Worm (Caenorhabditis elegans) whole organism, mixed stage, embryonic: ENCODE data around the gene chil-4.

ENCODE experiments used
- bed-3 ChIP-seq: fragments of 200-800 bp; sonication (Bioruptor generic); optimal IDR thresholded peaks from 3 replicates; lab custom pipeline; 2018; ENCODE audit warnings: mild to moderate bottlenecking, missing genetic modification characterization, moderate library complexity, missing compliant biosample characterization
- blmp-1 ChIP-seq: fragments of 150-350 bp; optimal IDR thresholded peaks from 2 replicates; lab custom pipeline; 2014; ENCODE audit warnings: missing biosample characterization, missing genetic modification characterization
- ceh-39 ChIP-seq: fragments of 150-350 bp; optimal IDR thresholded peaks from 2 replicates; lab custom pipeline; 2014; ENCODE audit warnings: missing biosample characterization, missing genetic modification characterization
- ceh-83 ChIP-seq: fragments of 200-800 bp; sonication (Bioruptor generic); optimal IDR thresholded peaks from 2 replicates; lab custom pipeline; 2018; ENCODE audit warnings: mild to moderate bottlenecking, missing genetic modification characterization, missing compliant biosample characterization
- cnd-1 ChIP-seq: fragments of 200-800 bp; sonication (Bioruptor generic); optimal IDR thresholded peaks from 2 replicates; lab custom pipeline; 2018; ENCODE audit warnings: mild to moderate bottlenecking, missing genetic modification characterization, missing compliant biosample characterization
- drap-1 ChIP-seq: fragments of 200-800 bp; sonication (Bioruptor generic); optimal IDR thresholded peaks from 3 replicates; lab custom pipeline; 2018; ENCODE audit warnings: mild to moderate bottlenecking, missing genetic modification characterization, missing compliant biosample characterization
- elt-3 ChIP-seq: fragments of 150-350 bp; optimal IDR thresholded peaks from 2 replicates; lab custom pipeline; 2014; ENCODE audit warnings: missing biosample characterization, missing genetic modification characterization
- lsy-2 ChIP-seq: fragments of 150-350 bp; optimal IDR thresholded peaks from 2 replicates; lab custom pipeline; 2014; ENCODE audit warnings: missing biosample characterization, missing genetic modification characterization
- mep-1 ChIP-seq: fragments of 150-350 bp; optimal IDR thresholded peaks from 2 replicates; lab custom pipeline; 2017; ENCODE audit warnings: missing biosample characterization, missing genetic modification reagents, missing genetic modification characterization, inconsistent platforms
- nhr-2 ChIP-seq: fragments of 150-350 bp; optimal IDR thresholded peaks from 2 replicates; lab custom pipeline; 2014; ENCODE audit warnings: missing biosample characterization, missing genetic modification characterization
- nhr-237 ChIP-seq: fragments of 150-350 bp; optimal IDR thresholded peaks from 2 replicates; lab custom pipeline; 2014; ENCODE audit warnings: missing biosample characterization, missing genetic modification characterization
- pha-4 ChIP-seq: fragments of 150-350 bp; optimal IDR thresholded peaks from 2 replicates; lab custom pipeline; 2018; ENCODE audit warnings: missing biosample characterization, missing genetic modification reagents, missing genetic modification characterization
- snpc-4 ChIP-seq: fragments of 150-350 bp; optimal IDR thresholded peaks from 2 replicates; lab custom pipeline; 2014; ENCODE audit warnings: missing biosample characterization, missing genetic modification characterization
- unc-39 ChIP-seq: fragments of 150-350 bp; optimal IDR thresholded peaks from 2 replicates; lab custom pipeline; 2014; ENCODE audit warnings: missing biosample characterization, missing genetic modification characterization
- unc-62 ChIP-seq: fragments of 150-350 bp; optimal IDR thresholded peaks from 2 replicates; lab custom pipeline; 2014; ENCODE audit warnings: missing biosample characterization, missing genetic modification reagents, missing genetic modification characterization
- zip-8 ChIP-seq: fragments of 150-350 bp; optimal IDR thresholded peaks from 2 replicates; lab custom pipeline; 2014; ENCODE audit warnings: missing biosample characterization, missing genetic modification characterization
- ztf-11 ChIP-seq: fragments of 150-350 bp; optimal IDR thresholded peaks from 2 replicates; lab custom pipeline; 2014; ENCODE audit warnings: missing biosample characterization, missing genetic modification characterization

chil-4 gene

DNA sequence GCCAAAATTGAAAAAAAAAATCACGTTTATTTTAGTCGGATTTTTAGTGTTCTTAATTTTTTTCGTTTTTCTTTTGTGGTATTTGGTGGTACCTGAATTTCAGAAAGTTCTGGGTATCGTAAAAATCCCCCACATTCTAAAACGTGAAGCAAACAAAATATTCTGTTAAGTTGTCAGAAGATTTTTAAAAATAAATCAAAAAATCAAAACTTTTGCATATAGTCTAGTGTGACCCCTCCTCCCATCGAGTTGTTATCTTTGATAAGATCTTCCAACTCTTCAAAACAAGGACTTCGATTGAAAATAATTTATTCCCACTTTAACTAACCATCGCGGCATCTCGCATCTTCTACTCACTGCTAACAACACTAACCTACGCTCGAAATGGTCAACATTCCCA, 26.4 kb downstream of the chil-4 start, which contains the start of gene ZK938.1:
ZK938.1 (plus strand) TSS at position 301 of the 400 bp plus-strand sequence.
- TF ChIP-seq nhr-2 (tag; lab: Kevin White, UChicago) (no peak), unc-62 (no peak), bed-3 (GFP tag; lab: Kevin White, UChicago) (no peak), cnd-1 (tag; lab: Kevin White, UChicago) (no peak), unc-39 (tag; lab: Kevin White, UChicago) (no peak), snpc-4 (tag; lab: Kevin White, UChicago) (no peak)

- TF ChIP-seq drap-1 (GFP tag; lab: Kevin White, UChicago) (no peak), nhr-2 (tag; lab: Kevin White, UChicago) (peak; percentile 77), zip-8 (tag; lab: Kevin White, UChicago) (peak; percentile 74)
- TF ChIP-seq, all 35 proteins: peak for 2
These were observed 27.0 kb downstream of the chil-4 start for ce11 chrII:9828502-9828901.

DNA sequence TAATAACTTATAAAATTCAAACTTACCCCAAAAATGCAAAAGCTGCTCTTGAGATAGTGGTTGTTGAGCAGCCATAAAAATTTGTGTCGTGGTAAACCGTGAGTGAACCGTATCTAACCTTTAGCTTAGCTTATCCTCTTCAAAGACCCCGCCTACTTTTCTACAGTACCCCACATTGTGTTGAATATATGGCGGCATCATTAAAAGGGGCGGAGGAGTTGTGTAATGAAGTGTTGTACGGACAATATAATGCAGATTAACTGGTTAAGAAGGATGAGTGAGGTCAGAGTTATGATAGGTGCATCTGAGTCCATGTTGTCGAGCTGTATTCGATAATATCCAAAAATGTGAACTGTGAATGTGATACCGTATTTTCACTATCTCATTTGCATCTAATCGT, 27.7 kb downstream of the chil-4 start, which contains the start of gene eyg-1:
eyg-1 (minus strand) TSS at position 101 of the 400 bp plus-strand sequence.
- TF ChIP-seq mep-1 (tag; lab: Kevin White, UChicago) (no peak), nhr-2 (tag; lab: Kevin White, UChicago) (peak; percentile 22)

DNA sequence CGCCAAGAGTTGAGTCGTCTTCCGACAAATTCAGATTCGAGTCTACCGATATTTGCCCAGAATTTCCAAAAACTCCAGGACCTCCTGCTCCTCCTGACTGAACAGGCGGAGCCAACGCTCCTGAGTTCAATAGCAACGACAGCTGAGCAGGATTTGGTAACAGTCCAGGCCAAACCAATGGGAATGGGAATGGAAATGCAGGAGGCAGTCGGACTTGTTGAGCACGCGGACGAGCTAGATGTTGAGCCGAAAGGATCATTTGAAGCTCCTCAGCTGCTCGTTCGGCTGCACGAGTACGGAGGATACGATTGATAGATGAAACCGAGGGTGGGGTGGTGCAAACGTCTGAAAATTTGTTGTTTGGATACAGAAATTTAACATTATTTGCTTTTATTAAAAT, 28.6 kb downstream of the chil-4 start:
- no peak for TF ChIP-seq nhr-237 (tag; lab: Kevin White, UChicago)
- TF ChIP-seq ceh-83, result no peak
- no peak for TF ChIP-seq blmp-1 (tag; lab: Kevin White, UChicago)
- no peak for TF ChIP-seq elt-3 (tag; lab: Kevin White, UChicago)
- TF ChIP-seq ceh-39 (tag; lab: Kevin White, UChicago), result no peak

DNA sequence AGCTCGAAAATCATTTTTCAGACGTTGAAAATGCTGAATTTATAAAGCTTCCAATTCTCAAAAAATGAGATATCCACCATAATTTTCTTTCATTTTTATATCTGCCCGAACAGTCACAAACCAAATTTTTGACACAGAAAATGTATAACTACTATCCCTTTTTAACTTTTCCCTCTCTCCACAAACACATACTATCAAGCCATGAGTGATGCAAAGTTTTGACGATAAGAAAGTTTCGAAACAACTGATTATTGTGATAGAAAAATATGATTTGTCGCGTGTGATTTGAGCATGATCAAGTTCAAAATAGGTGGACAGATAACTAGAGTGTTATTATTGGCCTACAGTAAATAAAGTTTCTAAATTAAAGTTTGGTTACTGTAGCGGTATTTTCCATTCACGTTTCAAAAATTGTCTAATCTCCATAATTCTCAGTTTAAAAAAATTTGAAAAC, 48.0 kb downstream of the chil-4 start, which contains the start of gene cyp-13A8:
cyp-13A8 (minus strand) TSS at position 51 of the 454 bp plus-strand sequence.
- TF ChIP-seq lsy-2 (tag; lab: Kevin White, UChicago) (no peak), pha-4 (tag; lab: Kevin White, UChicago) (no peak), unc-39 (tag; lab: Kevin White, UChicago) (no peak), nhr-237 (tag; lab: Kevin White, UChicago) (no peak), ztf-11 (no peak)
